Fruit fly (Drosophila melanogaster): Measurements from ENCODE around the gene pths.

DNA sequence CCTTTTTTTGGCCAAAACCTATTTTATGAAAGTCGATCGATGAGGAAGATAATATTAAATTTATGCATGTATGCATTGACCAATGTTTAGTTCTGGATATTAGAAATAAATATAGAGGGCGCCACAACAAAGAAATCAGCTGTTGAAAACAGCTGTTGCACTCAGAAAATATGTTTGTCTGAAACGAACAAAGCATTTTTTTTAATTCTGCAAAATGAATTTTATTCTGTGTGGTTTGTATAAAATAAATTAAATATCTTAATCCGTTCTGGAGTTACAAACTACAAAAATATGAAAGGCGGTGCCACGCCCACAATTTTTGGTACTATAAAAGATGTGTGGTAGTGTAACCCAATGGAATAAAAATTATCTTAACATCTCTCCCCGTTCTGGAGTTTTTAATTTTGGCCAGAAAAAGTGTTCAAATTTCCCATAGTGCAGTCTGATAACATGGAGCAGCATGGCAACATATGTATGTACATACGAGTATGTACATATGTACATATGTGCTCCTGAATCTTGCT is 34.2 kb upstream of the pths start:
- TF ChIP-seq CG17912 (GFP tag; optimal IDR thresholded peaks at IDR 0.05) (no peak), CG6689 (GFP tag; IDR thresholded peaks at IDR 0.05) (peak; percentile 54; the same call in 1 of the 2 replicates), usp (GFP tag; optimal IDR thresholded peaks at IDR 0.05) (no peak), CG14710 (tag; optimal IDR thresholded peaks at IDR 0.05) (peak; percentile 69), CG17829 (tag; optimal IDR thresholded peaks at IDR 0.05) (peak; percentile 60), Mrtf (GFP tag; IDR thresholded peaks at IDR 0.05) (no peak), jing (GFP tag; optimal IDR thresholded peaks at IDR 0.05) (peak; percentile 42), NC2α (GFP tag; optimal IDR thresholded peaks at IDR 0.05) (peak; percentile 47), mam (GFP tag; optimal IDR thresholded peaks at IDR 0.05) (no peak), CG1792 (GFP tag; optimal IDR thresholded peaks at IDR 0.05) (peak; percentile 19), Optix (GFP tag; IDR thresholded peaks at IDR 0.05) (no peak), CG11723 (GFP tag; optimal IDR thresholded peaks at IDR 0.05) (peak; percentile 37)
